Fruit fly (Drosophila melanogaster) whole organism, embryonic: Measurements from ENCODE around the gene CG4025.

Experiments used
- CG10147 ChIP-seq: fragments of 200-800 bp; sonication (Bioruptor generic); optimal IDR thresholded peaks from 2 replicates; lab custom pipeline; 2019; ENCODE audit warnings: missing biosample characterization, mild to moderate bottlenecking, missing genetic modification characterization, moderate library complexity
- CG10267 ChIP-seq: fragments of 200-800 bp; sonication (Bioruptor generic); optimal IDR thresholded peaks from 2 replicates; lab custom pipeline; 2018; ENCODE audit warnings: missing biosample characterization, mild to moderate bottlenecking, missing genetic modification characterization, moderate library complexity
- CG12104 ChIP-seq: fragments of 200-800 bp; sonication (Bioruptor generic); optimal IDR thresholded peaks from 3 replicates; lab custom pipeline; 2016; ENCODE audit warnings: missing biosample characterization, missing genetic modification characterization
- CG17912 ChIP-seq: fragments of 200-800 bp; sonication (Bioruptor generic); optimal IDR thresholded peaks from 2 replicates; lab custom pipeline; 2018; ENCODE audit warnings: missing biosample characterization, mild to moderate bottlenecking, missing genetic modification characterization
- CG18011 ChIP-seq: fragments of 200-800 bp; sonication (Bioruptor generic); optimal IDR thresholded peaks from 2 replicates; lab custom pipeline; 2017; ENCODE audit warnings: missing biosample characterization, missing genetic modification characterization, mild to moderate bottlenecking, moderate library complexity, missing genotype
- CG18619 ChIP-seq: fragments of 200-800 bp; sonication (Bioruptor generic); optimal IDR thresholded peaks from 3 replicates; lab custom pipeline; 2017; ENCODE audit warnings: missing biosample characterization, mild to moderate bottlenecking, missing genetic modification characterization
- CG2199 ChIP-seq: fragments of 200-800 bp; sonication (Bioruptor generic); IDR thresholded peaks from 3 replicates; pipeline ENCODE4 v1.3.6; 2022; ENCODE audit warnings: missing biosample characterization, missing genetic modification characterization
- CG2678 ChIP-seq: fragments of 200-800 bp; sonication (Bioruptor generic); optimal IDR thresholded peaks from 3 replicates; lab custom pipeline; 2019; ENCODE audit warnings: missing biosample characterization, mild to moderate bottlenecking, missing genetic modification characterization, moderate library complexity
- CG3163 ChIP-seq: fragments of 200-800 bp; sonication (Bioruptor generic); optimal IDR thresholded peaks from 3 replicates; lab custom pipeline; 2016; ENCODE audit warnings: missing biosample characterization, missing genetic modification characterization
- CG3995 ChIP-seq: fragments of 200-800 bp; sonication (Bioruptor generic); optimal IDR thresholded peaks from 3 replicates; lab custom pipeline; 2016; ENCODE audit warnings: missing biosample characterization, missing genetic modification characterization
- CG4328 ChIP-seq: fragments of 200-800 bp; sonication (Bioruptor generic); optimal IDR thresholded peaks from 3 replicates; lab custom pipeline; 2017; ENCODE audit warnings: missing biosample characterization, missing genetic modification reagents, missing genetic modification characterization
- CG5180 ChIP-seq: fragments of 200-800 bp; sonication (Bioruptor generic); optimal IDR thresholded peaks from 3 replicates; lab custom pipeline; 2017; ENCODE audit warnings: missing biosample characterization, missing genetic modification characterization, mild to moderate bottlenecking, moderate library complexity, missing genetic modification reagents
- CG7271 ChIP-seq: fragments of 200-800 bp; sonication (Bioruptor generic); optimal IDR thresholded peaks from 2 replicates; lab custom pipeline; 2018; ENCODE audit warnings: missing biosample characterization, mild to moderate bottlenecking, missing genetic modification characterization, moderate library complexity
- CG7928 ChIP-seq: fragments of 200-800 bp; sonication (Bioruptor generic); optimal IDR thresholded peaks from 2 replicates; lab custom pipeline; 2017; ENCODE audit warnings: missing biosample characterization, mild to moderate bottlenecking, missing genetic modification characterization
- CG8281 ChIP-seq: fragments of 200-800 bp; sonication (Bioruptor generic); optimal IDR thresholded peaks from 2 replicates; lab custom pipeline; 2018; ENCODE audit warnings: missing biosample characterization, mild to moderate bottlenecking, missing genetic modification characterization, moderate library complexity
- CG8924 ChIP-seq: fragments of 200-800 bp; optimal IDR thresholded peaks from 3 replicates; lab custom pipeline; 2019; ENCODE audit warnings: missing biosample characterization, mild to moderate bottlenecking, missing genetic modification characterization, moderate library complexity
- CrebB ChIP-seq: fragments of 200-800 bp; sonication (Bioruptor generic); optimal IDR thresholded peaks from 3 replicates; lab custom pipeline; 2018; ENCODE audit warnings: missing biosample characterization, mild to moderate bottlenecking, missing genetic modification characterization
- D ChIP-seq, 2 experiments: fragments of 200-800 bp in 1 of 2; fragments of >200 bp in 1 of 2; sonication (Bioruptor generic) in 1 of 2; optimal IDR thresholded peaks; 2 replicates in 1 of 2; 3 replicates in 1 of 2; lab custom pipeline; 2017; ENCODE audit warnings: mild to moderate bottlenecking in 1 of 2, missing biosample characterization in 1 of 2, missing genetic modification characterization in 1 of 2, missing genetic modification reagents in 1 of 2
- Dfd ChIP-seq, 2 experiments: fragments of >200 bp; optimal IDR thresholded peaks; 2 replicates each; lab custom pipeline; 2017; ENCODE audit warnings: missing biosample characterization in 2 of 2, missing genetic modification characterization in 2 of 2
- Dip3 ChIP-seq: fragments of 200-800 bp; sonication (Bioruptor generic); optimal IDR thresholded peaks from 3 replicates; lab custom pipeline; 2016; ENCODE audit warnings: missing biosample characterization, missing genetic modification characterization
- Fer2 ChIP-seq: fragments of 200-800 bp; sonication (Bioruptor generic); optimal IDR thresholded peaks from 2 replicates; lab custom pipeline; 2018; ENCODE audit warnings: missing biosample characterization, mild to moderate bottlenecking, missing genetic modification characterization, moderate library complexity
- Fer3 ChIP-seq: fragments of 200-800 bp; sonication (Bioruptor generic); optimal IDR thresholded peaks from 2 replicates; lab custom pipeline; 2018; ENCODE audit warnings: missing biosample characterization, mild to moderate bottlenecking, missing genetic modification characterization, moderate library complexity
- Gsc ChIP-seq: fragments of 200-800 bp; sonication (Bioruptor generic); IDR thresholded peaks from 2 replicates; pipeline ENCODE4 v1.3.6; 2022; ENCODE audit warnings: missing biosample characterization, missing genetic modification characterization
- Kr ChIP-seq: fragments of 200-800 bp; sonication (Bioruptor generic); optimal IDR thresholded peaks from 2 replicates; lab custom pipeline; 2017; ENCODE audit warnings: missing biosample characterization, mild to moderate bottlenecking, missing genetic modification characterization
- Poxn ChIP-seq: fragments of 200-800 bp; sonication (Bioruptor generic); IDR thresholded peaks from 2 replicates; pipeline ENCODE4 v1.3.6; 2022; ENCODE audit warnings: missing biosample characterization, missing genetic modification characterization
- Rfx ChIP-seq: fragments of 200-800 bp; sonication (Bioruptor generic); IDR thresholded peaks from 2 replicates; pipeline ENCODE4 v1.3.6; 2022; ENCODE audit warnings: missing biosample characterization, missing genetic modification characterization
- Sox102F ChIP-seq: fragments of 200-800 bp; sonication (Bioruptor generic); optimal IDR thresholded peaks from 2 replicates; lab custom pipeline; 2018; ENCODE audit warnings: missing biosample characterization, mild to moderate bottlenecking, missing genetic modification characterization, moderate library complexity
- Spps ChIP-seq: fragments of 200-800 bp; sonication (Bioruptor generic); optimal IDR thresholded peaks from 2 replicates; lab custom pipeline; 2018; ENCODE audit warnings: missing biosample characterization, mild to moderate bottlenecking, missing genetic modification characterization
- Sry-β ChIP-seq: fragments of 200-800 bp; sonication (Bioruptor generic); optimal IDR thresholded peaks from 2 replicates; lab custom pipeline; 2018; ENCODE audit warnings: missing biosample characterization, mild to moderate bottlenecking, missing genetic modification characterization, moderate library complexity
- bcd ChIP-seq: fragments of 200-800 bp; sonication (Bioruptor generic); optimal IDR thresholded peaks from 2 replicates; lab custom pipeline; 2017; ENCODE audit warnings: missing biosample characterization, mild to moderate bottlenecking, missing genetic modification characterization
- chinmo ChIP-seq: fragments of 200-800 bp; sonication (Bioruptor generic); IDR thresholded peaks from 4 replicates; pipeline ENCODE4 v1.3.6; 2022; ENCODE audit warnings: missing biosample characterization, missing genetic modification characterization; ENCODE audit not compliant: partially characterized antibody
- esg ChIP-seq: fragments of 200-800 bp; sonication (Bioruptor generic); conservative IDR thresholded peaks from 2 replicates; pipeline ENCODE4 v1.3.6; 2022; ENCODE audit warnings: missing biosample characterization, missing genetic modification characterization
- fd3F ChIP-seq: fragments of 200-800 bp; sonication (Bioruptor generic); optimal IDR thresholded peaks from 2 replicates; lab custom pipeline; 2018; ENCODE audit warnings: missing biosample characterization, mild to moderate bottlenecking, missing genetic modification characterization, moderate library complexity
- fru ChIP-seq: fragments of >200 bp; optimal IDR thresholded peaks from 2 replicates; lab custom pipeline; 2017
- gcm ChIP-seq: fragments of 200-800 bp; sonication (Bioruptor generic); optimal IDR thresholded peaks from 2 replicates; lab custom pipeline; 2019; ENCODE audit warnings: missing biosample characterization, mild to moderate bottlenecking, missing genetic modification characterization, moderate library complexity
- gfzf ChIP-seq: fragments of 200-800 bp; sonication (Bioruptor generic); optimal IDR thresholded peaks from 2 replicates; lab custom pipeline; 2016; ENCODE audit warnings: missing biosample characterization, mild to moderate bottlenecking, missing genetic modification characterization, moderate library complexity
- gsb ChIP-seq: fragments of 200-800 bp; sonication (Bioruptor generic); IDR thresholded peaks from 2 replicates; pipeline ENCODE4 v1.3.6; 2022; ENCODE audit warnings: missing biosample characterization, missing genetic modification characterization
- inv ChIP-seq: fragments of 200-800 bp; sonication (Bioruptor generic); IDR thresholded peaks from 2 replicates; pipeline ENCODE4 v1.3.6; 2022; ENCODE audit warnings: missing biosample characterization, missing genetic modification characterization; ENCODE audit not compliant: partially characterized antibody
- lab ChIP-seq: fragments of 200-800 bp; sonication (Bioruptor generic); optimal IDR thresholded peaks from 3 replicates; lab custom pipeline; 2017; ENCODE audit warnings: missing biosample characterization, missing genetic modification characterization, mild to moderate bottlenecking, moderate library complexity, missing genetic modification reagents
- peb ChIP-seq: fragments of 200-800 bp; sonication (Bioruptor generic); IDR thresholded peaks from 2 replicates; pipeline ENCODE4 v1.3.6; 2022; ENCODE audit warnings: missing biosample characterization, missing genetic modification characterization
- psq ChIP-seq: fragments of 200-800 bp; sonication (Bioruptor generic); optimal IDR thresholded peaks from 2 replicates; lab custom pipeline; 2017; ENCODE audit warnings: missing biosample characterization, missing genetic modification characterization
- scrt ChIP-seq: fragments of 200-800 bp; sonication (Bioruptor generic); optimal IDR thresholded peaks from 2 replicates; lab custom pipeline; 2018; ENCODE audit warnings: missing biosample characterization, mild to moderate bottlenecking, missing genetic modification characterization, moderate library complexity
- sr ChIP-seq: fragments of 200-800 bp; sonication (Bioruptor generic); IDR thresholded peaks from 3 replicates; pipeline ENCODE4 v1.3.6; 2022; ENCODE audit warnings: missing biosample characterization, missing genetic modification characterization
- tap ChIP-seq: fragments of 200-800 bp; optimal IDR thresholded peaks from 3 replicates; lab custom pipeline; 2019; ENCODE audit warnings: missing biosample characterization, mild to moderate bottlenecking, missing genetic modification characterization, moderate library complexity
- unpg ChIP-seq: fragments of 200-800 bp; sonication (Bioruptor generic); optimal IDR thresholded peaks from 3 replicates; lab custom pipeline; 2018; ENCODE audit warnings: missing biosample characterization, mild to moderate bottlenecking, missing genetic modification characterization, moderate library complexity
- vnd ChIP-seq: fragments of 200-800 bp; sonication (Bioruptor generic); IDR thresholded peaks from 3 replicates; pipeline ENCODE4 v1.3.6; 2022; ENCODE audit warnings: missing biosample characterization, missing genetic modification characterization; ENCODE audit not compliant: partially characterized antibody
- wdn ChIP-seq: fragments of 200-800 bp; sonication (Bioruptor generic); IDR thresholded peaks from 2 replicates; pipeline ENCODE4 v1.3.6; 2022; ENCODE audit warnings: missing biosample characterization, missing genetic modification characterization
- wek ChIP-seq: fragments of 200-800 bp; sonication (Bioruptor generic); optimal IDR thresholded peaks from 3 replicates; lab custom pipeline; 2018; ENCODE audit warnings: missing biosample characterization, mild to moderate bottlenecking, missing genetic modification characterization, moderate library complexity

Gene CG4025

DNA sequence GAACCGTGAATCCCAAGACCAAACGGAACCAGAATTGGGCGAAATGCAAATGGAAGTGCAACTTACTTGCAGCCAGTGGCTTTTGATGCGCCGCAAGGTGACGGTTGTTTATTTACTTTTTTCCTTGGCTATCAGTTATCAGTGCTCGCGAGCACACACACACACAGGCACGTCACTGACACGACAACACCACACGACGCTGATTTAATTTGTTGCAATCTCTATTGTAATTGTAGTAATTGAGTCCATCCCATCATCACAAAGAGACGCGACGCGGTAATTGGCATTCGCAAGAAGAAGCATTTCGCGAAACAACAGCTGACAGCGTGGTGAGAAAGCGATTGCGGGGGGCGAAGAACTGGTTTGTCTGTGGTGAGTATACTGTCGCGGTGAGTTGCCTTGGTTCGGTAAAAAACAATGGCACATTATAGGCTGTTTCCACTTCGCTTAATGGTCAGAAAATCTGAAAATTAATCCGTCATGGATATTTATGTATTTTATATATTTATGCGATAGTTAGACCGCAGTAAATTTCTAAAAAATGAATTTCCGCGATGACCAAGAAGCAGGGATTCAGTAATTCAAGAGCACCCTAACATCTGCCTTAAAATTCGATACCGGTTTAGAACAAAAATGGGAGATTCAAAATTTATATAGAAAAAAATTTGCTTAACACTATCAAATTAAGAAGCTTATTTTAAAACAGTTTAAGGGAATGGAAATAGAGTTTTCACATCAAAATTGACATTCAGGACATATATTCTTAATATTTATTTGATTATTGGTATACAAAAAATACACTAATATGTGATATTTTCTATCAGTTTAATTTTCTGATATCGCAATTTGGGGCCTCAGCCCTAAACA lies 34.6 kb upstream of the CG4025 start, which contains the start of the genes Actn and usp (continued):
- TF ChIP-seq bcd (GFP tag; lab: Kevin White, UChicago) (peak; percentile 31), sr (no peak), Poxn (GFP tag; lab: Robert Waterston, UW) (no peak), Sry-β (no peak), Sox102F (GFP tag; lab: Kevin White, UChicago) (peak; percentile 35), chinmo (GFP tag; lab: Robert Waterston, UW) (no peak), fd3F (GFP tag; lab: Kevin White, UChicago) (no peak), peb (GFP tag; lab: Robert Waterston, UW) (no peak), Rfx (GFP tag; lab: Robert Waterston, UW) (peak; percentile 42; the same call in 1 of the 2 replicates), lab (no peak), CG3163 (GFP tag; lab: Kevin White, UChicago) (no peak), CG10147 (GFP tag; lab: Kevin White, UChicago) (no peak), CG8924 (tag; lab: Kevin White, UChicago) (peak; percentile 29), Gsc (no peak), CG12104 (GFP tag; lab: Kevin White, UChicago) (no peak), wek (GFP tag; lab: Kevin White, UChicago) (no peak), D (optimal IDR thresholded peaks at IDR 0.05; lab: Kevin White, UChicago) (no peak), D (GFP tag; optimal IDR thresholded peaks at IDR 0.05; lab: Kevin White, UChicago) (peak; percentile 43), Dfd (GFP tag; optimal IDR thresholded peaks at IDR 0.05; lab: Kevin White, UChicago) (peak in 1 of 2 experiments; percentile 48), inv (GFP tag; lab: Robert Waterston, UW) (no peak), Kr (GFP tag; lab: Kevin White, UChicago) (no peak), wdn (GFP tag; lab: Robert Waterston, UW) (no peak), Fer3 (tag; lab: Kevin White, UChicago) (peak; percentile 20), vnd (no peak), psq (GFP tag; lab: Kevin White, UChicago) (no peak), Spps (tag; lab: Kevin White, UChicago) (no peak), Fer2 (tag; lab: Kevin White, UChicago) (no peak), CG4328 (GFP tag; lab: Kevin White, UChicago) (no peak), unpg (GFP tag; lab: Kevin White, UChicago) (peak; percentile 43), CG18011 (no peak), CG17912 (GFP tag; lab: Kevin White, UChicago) (no peak), CG10267 (tag; lab: Kevin White, UChicago) (peak; percentile 36), CrebB (tag; lab: Kevin White, UChicago) (no peak), gsb (GFP tag; lab: Robert Waterston, UW) (no peak), CG7271 (no peak), scrt (GFP tag; lab: Kevin White, UChicago) (no peak), CG18619 (GFP tag; lab: Kevin White, UChicago) (no peak), CG2199 (GFP tag; lab: Robert Waterston, UW) (no peak), CG3995 (GFP tag; lab: Kevin White, UChicago) (peak; percentile 39), gfzf (GFP tag; lab: Kevin White, UChicago) (peak; percentile 10), fru (lab: Kevin White, UChicago) (no peak), CG7928 (GFP tag; lab: Kevin White, UChicago) (no peak), Dip3 (GFP tag; lab: Kevin White, UChicago) (no peak), CG2678 (peak; percentile 44), tap (tag; lab: Kevin White, UChicago) (no peak), CG8281 (tag; lab: Kevin White, UChicago) (no peak), gcm (peak; percentile 9), CG5180 (no peak), esg (GFP tag; lab: Robert Waterston, UW) (no peak)
